Fruit fly (Drosophila melanogaster) whole organism, adult: ENCODE data around the gene CG8369.
A peak's percentile ranks its signal among the peaks of the same experiment; 100 is the strongest.

Experiments
- CG11617 ChIP-seq: fragments of 200-800 bp; sonication (Bioruptor generic); optimal IDR thresholded peaks from 2 replicates; lab custom pipeline; 2017; ENCODE audit warnings: mild to moderate bottlenecking, missing biosample characterization, missing genetic modification reagents, missing genetic modification characterization
- CG12768 ChIP-seq: fragments of 200-800 bp; sonication (Bioruptor generic); optimal IDR thresholded peaks from 2 replicates; lab custom pipeline; 2017; ENCODE audit warnings: missing biosample characterization, missing genetic modification characterization, mild to moderate bottlenecking, moderate library complexity, missing genetic modification reagents
- CG14711 ChIP-seq: fragments of 200-800 bp; sonication (Bioruptor generic); optimal IDR thresholded peaks from 2 replicates; lab custom pipeline; 2018; ENCODE audit warnings: missing biosample characterization, mild to moderate bottlenecking, missing genetic modification characterization, moderate library complexity
- CG1620 ChIP-seq: fragments of 200-800 bp; sonication (Bioruptor generic); optimal IDR thresholded peaks from 2 replicates; lab custom pipeline; 2016; ENCODE audit warnings: missing biosample characterization, missing genetic modification characterization
- CG33017 ChIP-seq: fragments of 200-800 bp; sonication (Bioruptor generic); optimal IDR thresholded peaks from 2 replicates; lab custom pipeline; 2018; ENCODE audit warnings: missing biosample characterization, mild to moderate bottlenecking, missing genetic modification characterization, moderate library complexity
- CG5204 ChIP-seq: fragments of 200-800 bp; sonication (Bioruptor generic); optimal IDR thresholded peaks from 2 replicates; lab custom pipeline; 2016; ENCODE audit warnings: missing biosample characterization, missing genetic modification characterization
- CG7045 ChIP-seq: fragments of 200-800 bp; sonication (Bioruptor generic); optimal IDR thresholded peaks from 2 replicates; lab custom pipeline; 2017; ENCODE audit warnings: missing biosample characterization, mild to moderate bottlenecking, missing genetic modification characterization
- CG7101 ChIP-seq: fragments of 200-800 bp; sonication (Bioruptor generic); optimal IDR thresholded peaks from 2 replicates; lab custom pipeline; 2018; ENCODE audit warnings: missing biosample characterization, mild to moderate bottlenecking, missing genetic modification characterization, moderate library complexity
- Clk ChIP-seq: fragments of 200-800 bp; sonication (Bioruptor generic); optimal IDR thresholded peaks from 2 replicates; lab custom pipeline; 2017; ENCODE audit warnings: missing biosample characterization, missing genetic modification characterization
- Crg-1 ChIP-seq: fragments of 200-800 bp; sonication (Bioruptor generic); optimal IDR thresholded peaks from 2 replicates; lab custom pipeline; 2016; ENCODE audit warnings: missing biosample characterization, missing genetic modification characterization
- Hr96 ChIP-seq: fragments of 200-800 bp; sonication (Bioruptor generic); optimal IDR thresholded peaks from 2 replicates; lab custom pipeline; 2016; ENCODE audit warnings: missing biosample characterization, missing genetic modification characterization
- Mnt ChIP-seq: fragments of 200-800 bp; sonication (Bioruptor generic); optimal IDR thresholded peaks from 2 replicates; lab custom pipeline; 2016; ENCODE audit warnings: missing biosample characterization, mild to moderate bottlenecking, missing genetic modification characterization
- bab1 ChIP-seq: fragments of 200-800 bp; sonication (Bioruptor generic); optimal IDR thresholded peaks from 3 replicates; lab custom pipeline; 2019; ENCODE audit warnings: missing biosample characterization, mild to moderate bottlenecking, missing genetic modification characterization, moderate library complexity
- cic ChIP-seq: fragments of 200-800 bp; sonication (Bioruptor generic); optimal IDR thresholded peaks from 2 replicates; lab custom pipeline; 2017; ENCODE audit warnings: missing biosample characterization, mild to moderate bottlenecking, missing genetic modification characterization, moderate library complexity
- cnc ChIP-seq, 2 experiments: fragments of >200 bp; optimal IDR thresholded peaks; 2 replicates each; lab custom pipeline; 2017
- kay ChIP-seq: fragments of 200-800 bp; sonication (Bioruptor generic); peaks from one replicate; lab custom pipeline; 2016; ENCODE audit warnings: missing biosample characterization, missing genetic modification characterization, borderline replicate concordance
- ovo ChIP-seq: fragments of 200-800 bp; sonication (Bioruptor generic); optimal IDR thresholded peaks from 2 replicates; lab custom pipeline; 2016; ENCODE audit warnings: missing biosample characterization, missing genetic modification characterization
- pad ChIP-seq: fragments of 200-800 bp; sonication (Bioruptor generic); optimal IDR thresholded peaks from 3 replicates; lab custom pipeline; 2017; ENCODE audit warnings: missing biosample characterization, missing genetic modification characterization, mild to moderate bottlenecking, moderate library complexity, missing genetic modification reagents
- tj ChIP-seq: fragments of 200-800 bp; sonication (Bioruptor generic); optimal IDR thresholded peaks from 3 replicates; lab custom pipeline; 2017; ENCODE audit warnings: missing biosample characterization, mild to moderate bottlenecking, missing genetic modification characterization, moderate library complexity
- toe ChIP-seq: fragments of 200-800 bp; sonication (Bioruptor generic); optimal IDR thresholded peaks from 2 replicates; lab custom pipeline; 2016; ENCODE audit warnings: missing biosample characterization, missing genetic modification characterization

The CG8369 gene

DNA sequence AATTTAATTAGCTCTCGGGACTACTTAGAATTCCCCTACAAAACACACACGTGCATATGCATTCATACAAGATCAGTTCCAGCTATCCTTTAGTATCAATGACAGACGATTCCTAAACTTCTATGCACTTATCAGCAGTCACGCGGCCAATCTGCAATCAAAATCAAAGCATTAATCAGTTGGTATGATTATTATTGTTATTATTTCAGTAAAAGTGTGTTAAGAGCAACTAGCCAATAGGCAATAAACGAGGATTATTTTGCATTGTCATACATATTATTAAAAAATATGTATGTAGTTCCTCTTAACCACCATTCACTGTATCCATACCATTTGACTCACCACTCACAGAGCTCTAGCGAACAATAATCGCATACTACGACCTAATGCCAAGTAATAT, 1.1 kb downstream of the CG8369 start:
- TF ChIP-seq CG1620 (GFP tag; lab: Kevin White, UChicago) (no peak), Crg-1 (GFP tag; lab: Kevin White, UChicago) (no peak), tj (GFP tag; lab: Kevin White, UChicago) (no peak), bab1 (GFP tag; lab: Kevin White, UChicago) (no peak), CG33017 (tag; lab: Kevin White, UChicago) (peak; percentile 40), toe (GFP tag; lab: Kevin White, UChicago) (no peak), kay (GFP tag; lab: Kevin White, UChicago) (peak; percentile 98), Hr96 (GFP tag; lab: Kevin White, UChicago) (no peak), CG7045 (no peak), cic (GFP tag; lab: Kevin White, UChicago) (peak; percentile 88), CG14711 (tag; lab: Kevin White, UChicago) (peak; percentile 47), Mnt (GFP tag; lab: Kevin White, UChicago) (peak; percentile 17), CG5204 (GFP tag; lab: Kevin White, UChicago) (no peak), CG12768 (GFP tag; lab: Kevin White, UChicago) (peak; percentile 41), CG11617 (GFP tag; lab: Kevin White, UChicago) (no peak), cnc (optimal IDR thresholded peaks at IDR 0.05; lab: Kevin White, UChicago) (peak in 1 of 2 experiments; percentile 50), pad (GFP tag; lab: Kevin White, UChicago) (no peak)

- TF ChIP-seq Hr96 (GFP tag; lab: Kevin White, UChicago) (no peak), kay (GFP tag; lab: Kevin White, UChicago) (peak; percentile 82), Crg-1 (GFP tag; lab: Kevin White, UChicago) (peak; percentile 15), bab1 (GFP tag; lab: Kevin White, UChicago) (peak; percentile 55), tj (GFP tag; lab: Kevin White, UChicago) (peak; percentile 29), CG14711 (tag; lab: Kevin White, UChicago) (peak; percentile 6), toe (GFP tag; lab: Kevin White, UChicago) (no peak), CG7101 (tag; lab: Kevin White, UChicago) (peak; percentile 41), CG33017 (tag; lab: Kevin White, UChicago) (no peak), cic (GFP tag; lab: Kevin White, UChicago) (no peak), cnc (optimal IDR thresholded peaks at IDR 0.05; lab: Kevin White, UChicago) (no peak), CG12768 (GFP tag; lab: Kevin White, UChicago) (no peak), CG5204 (GFP tag; lab: Kevin White, UChicago) (no peak), pad (GFP tag; lab: Kevin White, UChicago) (no peak), CG1620 (GFP tag; lab: Kevin White, UChicago) (no peak), CG7045 (no peak), CG11617 (GFP tag; lab: Kevin White, UChicago) (peak; percentile 46), ovo (no peak), Clk (GFP tag; lab: Kevin White, UChicago) (no peak), Mnt (GFP tag; lab: Kevin White, UChicago) (peak; percentile 50)
Observed at dm6 chr3R:8823761-8824499, 2.1 kb downstream of the CG8369 start, which contains the start of the genes IscU and CG8379. IscU (minus strand) TSS chr3R:8824177. CG8379 (plus strand) TSS chr3R:8824411.

dm6 chr3R:8841038-8841437, 19.2 kb downstream of the CG8369 start:
- TF ChIP-seq CG14711 (tag; lab: Kevin White, UChicago) (no peak), kay (GFP tag; lab: Kevin White, UChicago) (no peak), Crg-1 (GFP tag; lab: Kevin White, UChicago) (no peak), CG1620 (GFP tag; lab: Kevin White, UChicago) (no peak), CG33017 (tag; lab: Kevin White, UChicago) (no peak), bab1 (GFP tag; lab: Kevin White, UChicago) (no peak), cnc (optimal IDR thresholded peaks at IDR 0.05; lab: Kevin White, UChicago) (no peak), toe (GFP tag; lab: Kevin White, UChicago) (no peak), Clk (GFP tag; lab: Kevin White, UChicago) (no peak), ovo (no peak), CG11617 (GFP tag; lab: Kevin White, UChicago) (no peak), CG5204 (GFP tag; lab: Kevin White, UChicago) (no peak), CG7101 (tag; lab: Kevin White, UChicago) (no peak), Mnt (GFP tag; lab: Kevin White, UChicago) (no peak), tj (GFP tag; lab: Kevin White, UChicago) (no peak), pad (GFP tag; lab: Kevin White, UChicago) (no peak), cic (GFP tag; lab: Kevin White, UChicago) (no peak), CG7045 (no peak), CG12768 (GFP tag; lab: Kevin White, UChicago) (no peak), Hr96 (GFP tag; lab: Kevin White, UChicago) (no peak)

DNA sequence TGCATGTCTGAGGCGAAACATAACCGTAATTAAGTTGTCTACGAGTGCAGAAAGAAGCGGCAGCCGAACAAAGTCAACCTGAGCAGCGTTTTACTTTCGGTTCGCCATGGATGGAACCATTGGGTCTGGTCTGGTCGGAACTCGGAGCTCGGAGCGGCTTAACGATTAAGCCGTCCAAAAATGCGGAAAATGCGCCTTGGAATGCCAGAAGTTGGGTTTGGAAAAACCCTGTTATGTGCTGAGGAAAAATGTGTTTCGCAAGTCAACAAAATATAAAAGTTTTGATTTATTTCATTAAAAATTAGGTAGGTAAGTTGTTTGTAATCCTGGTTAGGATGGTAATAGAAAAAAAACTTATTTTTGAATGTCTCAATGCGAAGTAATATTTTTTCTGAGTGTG, 19.7 kb downstream of the CG8369 start:
- no peak for TF ChIP-seq CG14711 (tag; lab: Kevin White, UChicago)
- no peak for TF ChIP-seq CG33017 (tag; lab: Kevin White, UChicago)
- no peak for TF ChIP-seq kay (GFP tag; lab: Kevin White, UChicago)
- TF ChIP-seq cic (GFP tag; lab: Kevin White, UChicago): no peak

- TF ChIP-seq tj (GFP tag; lab: Kevin White, UChicago) (peak; percentile 80), Hr96 (GFP tag; lab: Kevin White, UChicago) (no peak), kay (GFP tag; lab: Kevin White, UChicago) (peak; percentile 77)
Observed at dm6 chr3R:8843942-8844637, 22.3 kb downstream of the CG8369 start.
